Worm (Caenorhabditis elegans) whole organism, L1 larva: Measurements from ENCODE around the gene gldc-1.
"Not testable (repeated sequence)": the region's sequence is repeated elsewhere in the genome, so short reads cannot be mapped to it uniquely, and the experiment has no call there.

ENCODE experiments used
- C04F5.9 ChIP-seq: sonication (generic microtip); optimal IDR thresholded peaks from 2 replicates; lab custom pipeline; 2016; ENCODE audit warnings: missing genetic modification characterization, missing compliant biosample characterization
- F16B12.6 ChIP-seq: fragments of 150-350 bp; optimal IDR thresholded peaks from 2 replicates; lab custom pipeline; 2014; ENCODE audit warnings: missing biosample characterization, missing genetic modification characterization
- aha-1 ChIP-seq: fragments of 150-350 bp; optimal IDR thresholded peaks from 2 replicates; lab custom pipeline; 2014; ENCODE audit warnings: missing biosample characterization, missing genetic modification characterization
- alr-1 ChIP-seq: fragments of 200-800 bp; sonication (Bioruptor generic); optimal IDR thresholded peaks from 2 replicates; lab custom pipeline; 2018; ENCODE audit warnings: borderline replicate concordance, mild to moderate bottlenecking, missing genetic modification characterization, missing compliant biosample characterization
- ceh-88 ChIP-seq: fragments of 200-800 bp; sonication (Bioruptor generic); IDR thresholded peaks from 2 replicates; pipeline ENCODE4 v1.3.6; 2022; ENCODE audit warnings: missing genetic modification characterization, missing compliant biosample characterization
- dsc-1 ChIP-seq: sonication (generic microtip); optimal IDR thresholded peaks from 2 replicates; lab custom pipeline; 2016; ENCODE audit warnings: mild to moderate bottlenecking, missing genetic modification characterization, missing compliant biosample characterization
- efl-1 ChIP-seq, 4 experiments: fragments of 150-350 bp; optimal IDR thresholded peaks in 3 of 4; peaks in 1 of 4; 1 replicate in 1 of 4; 2 replicates in 3 of 4; lab custom pipeline; 2014; ENCODE audit warnings: missing biosample characterization in 2 of 4, missing genetic modification characterization in 2 of 4, missing genetic modification reagents in 2 of 4
- efl-3 ChIP-seq: fragments of 200-800 bp; sonication (Bioruptor generic); optimal IDR thresholded peaks from 2 replicates; lab custom pipeline; 2018; ENCODE audit warnings: mild to moderate bottlenecking, missing genetic modification characterization, missing compliant biosample characterization
- egl-27 ChIP-seq, 2 experiments: fragments of 150-350 bp in 1 of 2; sonication (generic microtip); optimal IDR thresholded peaks; 3 replicates each; lab custom pipeline; 2017 to 2018; ENCODE audit warnings: missing biosample characterization in 2 of 2, missing genetic modification characterization in 2 of 2, missing genetic modification reagents in 2 of 2
- elt-2 ChIP-seq: sonication (generic microtip); optimal IDR thresholded peaks from 2 replicates; lab custom pipeline; 2016; ENCODE audit warnings: missing genetic modification characterization, mild to moderate bottlenecking, inconsistent platforms, missing compliant biosample characterization, missing genetic modification reagents
- elt-3 ChIP-seq, 6 experiments: fragments of 150-350 bp in 1 of 6; sonication (generic microtip); optimal IDR thresholded peaks; 2 replicates each; lab custom pipeline; 2017 to 2018; ENCODE audit warnings: missing biosample characterization in 6 of 6, missing genetic modification characterization in 6 of 6, inconsistent platforms in 1 of 6
- ets-5 ChIP-seq: fragments of 200-800 bp; sonication (Bioruptor generic); IDR thresholded peaks from 2 replicates; pipeline ENCODE4 v1.3.6; 2022; ENCODE audit warnings: missing genetic modification characterization, missing compliant biosample characterization
- fkh-10 ChIP-seq: sonication (generic microtip); optimal IDR thresholded peaks from 2 replicates; lab custom pipeline; 2017; ENCODE audit warnings: missing biosample characterization, missing genetic modification reagents, missing genetic modification characterization
- fos-1 ChIP-seq: fragments of 150-350 bp; optimal IDR thresholded peaks from 2 replicates; lab custom pipeline; 2014; ENCODE audit warnings: missing biosample characterization, missing genetic modification characterization
- grh-1 ChIP-seq: fragments of 200-800 bp; sonication (Bioruptor generic); IDR thresholded peaks from 2 replicates; pipeline ENCODE4 v1.3.6; 2022; ENCODE audit warnings: missing genetic modification reagents, missing genetic modification characterization, missing compliant biosample characterization
- irx-1 ChIP-seq: sonication (generic microtip); optimal IDR thresholded peaks from 2 replicates; lab custom pipeline; 2016; ENCODE audit warnings: missing genetic modification characterization, missing compliant biosample characterization
- jun-1 ChIP-seq: fragments of 150-350 bp; optimal IDR thresholded peaks from 2 replicates; lab custom pipeline; 2014; ENCODE audit warnings: missing biosample characterization, missing genetic modification reagents, missing genetic modification characterization
- lin-13 ChIP-seq: fragments of 150-350 bp; optimal IDR thresholded peaks from 2 replicates; lab custom pipeline; 2014; ENCODE audit warnings: missing biosample characterization, missing genetic modification reagents, missing genetic modification characterization
- lin-35 ChIP-seq, 2 experiments: fragments of 150-350 bp; optimal IDR thresholded peaks; 2 replicates each; lab custom pipeline; 2014; ENCODE audit warnings: missing biosample characterization in 2 of 2, missing genetic modification characterization in 2 of 2, missing genetic modification reagents in 2 of 2
- lsy-2 ChIP-seq, 2 experiments: fragments of 150-350 bp; optimal IDR thresholded peaks; 2 replicates each; lab custom pipeline; 2014; ENCODE audit warnings: missing biosample characterization in 2 of 2, missing genetic modification characterization in 2 of 2
- nhr-11 ChIP-seq: fragments of 150-350 bp; optimal IDR thresholded peaks from 2 replicates; lab custom pipeline; 2014; ENCODE audit warnings: missing biosample characterization, missing genetic modification characterization
- nhr-28 ChIP-seq: fragments of 150-350 bp; optimal IDR thresholded peaks from 2 replicates; lab custom pipeline; 2014; ENCODE audit warnings: missing biosample characterization, missing genetic modification characterization
- nhr-71 ChIP-seq: sonication (generic microtip); optimal IDR thresholded peaks from 2 replicates; lab custom pipeline; 2016; ENCODE audit warnings: mild to moderate bottlenecking, missing genetic modification characterization, moderate library complexity, missing compliant biosample characterization
- nhr-76 ChIP-seq: sonication (generic microtip); optimal IDR thresholded peaks from 2 replicates; lab custom pipeline; 2017; ENCODE audit warnings: missing biosample characterization, missing genetic modification characterization
- nhr-77 ChIP-seq: fragments of 150-350 bp; optimal IDR thresholded peaks from 2 replicates; lab custom pipeline; 2014; ENCODE audit warnings: missing biosample characterization, missing genetic modification characterization
- nhr-84 ChIP-seq: sonication (generic microtip); optimal IDR thresholded peaks from 2 replicates; lab custom pipeline; 2017; ENCODE audit warnings: missing biosample characterization, missing genetic modification characterization
- nhr-90 ChIP-seq: sonication (generic microtip); optimal IDR thresholded peaks from 2 replicates; lab custom pipeline; 2016; ENCODE audit warnings: mild to moderate bottlenecking, missing genetic modification characterization, missing compliant biosample characterization; ENCODE audit not compliant: poor library complexity
- pag-3 ChIP-seq: sonication (generic microtip); optimal IDR thresholded peaks from 2 replicates; lab custom pipeline; 2017; ENCODE audit warnings: missing genetic modification characterization, mild to moderate bottlenecking, missing compliant biosample characterization, antibody characterized with exemption, borderline replicate concordance; ENCODE audit not compliant: insufficient read depth
- skn-1 ChIP-seq: fragments of 150-350 bp; optimal IDR thresholded peaks from 2 replicates; lab custom pipeline; 2014; ENCODE audit warnings: missing biosample characterization, missing genetic modification characterization
- tlp-1 ChIP-seq: fragments of 150-350 bp; optimal IDR thresholded peaks from 2 replicates; lab custom pipeline; 2014; ENCODE audit warnings: missing biosample characterization, missing genetic modification characterization
- unc-86 ChIP-seq: sonication (generic microtip); optimal IDR thresholded peaks from 2 replicates; lab custom pipeline; 2016; ENCODE audit warnings: missing genetic modification characterization, missing compliant biosample characterization
- zag-1 ChIP-seq: fragments of 150-350 bp; optimal IDR thresholded peaks from 2 replicates; lab custom pipeline; 2014; ENCODE audit warnings: missing biosample characterization, missing genetic modification characterization
- ztf-4 ChIP-seq: fragments of 150-350 bp; optimal IDR thresholded peaks from 2 replicates; lab custom pipeline; 2014; ENCODE audit warnings: missing biosample characterization, missing genetic modification characterization

Gene gldc-1

ce11 chrII:6050120-6050519, at the start of gene gldc-1:
gldc-1 (plus strand) TSS chrII:6050420.
- TF ChIP-seq nhr-90 (no peak), efl-1 (optimal IDR thresholded peaks at IDR 0.05; lab: Kevin White, UChicago) (no peak), efl-1 (GFP tag; optimal IDR thresholded peaks at IDR 0.05 in 1 of 2; lab: Kevin White, UChicago) (peak in 1 of 2 experiments; percentile 37), egl-27 (tag; optimal IDR thresholded peaks at IDR 0.05; lab: Kevin White, UChicago) (no peak), elt-3 (tag; optimal IDR thresholded peaks at IDR 0.05; lab: Kevin White, UChicago) (peak in 1 of 6 experiments; percentile 24)

- peak; percentile 50 for TF ChIP-seq nhr-71 (tag; lab: Kevin White, UChicago)
- TF ChIP-seq fkh-10 (GFP tag; lab: Kevin White, UChicago): no peak
Observed at ce11 chrII:6001004-6001403, 49.2 kb upstream of the gldc-1 start.

ce11 chrII:6008887-6009286, 41.3 kb upstream of the gldc-1 start, which contains the start of gene ZK84.4:
ZK84.4 (minus strand) TSS chrII:6008987.
- not testable (repeated sequence) for TF ChIP-seq lsy-2 (tag; optimal IDR thresholded peaks at IDR 0.05; lab: Kevin White, UChicago); alr-1 (tag; lab: Kevin White, UChicago); lin-35 (GFP tag; optimal IDR thresholded peaks at IDR 0.05; lab: Kevin White, UChicago)
- TF ChIP-seq, all 84 proteins: peak for 0; not testable (repeated sequence) for 84

- TF ChIP-seq nhr-76 (no peak), nhr-77 (tag; lab: Kevin White, UChicago) (no peak), grh-1 (GFP tag; lab: Robert Waterston, UW) (no peak), nhr-71 (tag; lab: Kevin White, UChicago) (no peak), ztf-4 (no peak), C04F5.9 (tag; lab: Kevin White, UChicago) (no peak), tlp-1 (tag; lab: Kevin White, UChicago) (no peak)
Observed at ce11 chrII:6010544-6010943, 39.7 kb upstream of the gldc-1 start, which contains the start of gene ins-20. ins-20 (plus strand) TSS chrII:6010844.

- not testable (repeated sequence) for TF ChIP-seq grh-1 (GFP tag; lab: Robert Waterston, UW); pag-3 (tag; lab: Kevin White, UChicago); aha-1 (tag; lab: Kevin White, UChicago)
Observed at ce11 chrII:6014057-6014456, 36.2 kb upstream of the gldc-1 start, which contains the start of gene ZK84.2. ZK84.2 (plus strand) TSS chrII:6014357.

- TF ChIP-seq nhr-28 (tag; lab: Kevin White, UChicago) (no peak), irx-1 (tag; lab: Kevin White, UChicago) (no peak), nhr-84 (no peak), elt-2 (tag; lab: Kevin White, UChicago) (no peak), unc-86 (no peak), dsc-1 (tag; lab: Kevin White, UChicago) (no peak)
Observed at ce11 chrII:6016410-6016809, 33.8 kb upstream of the gldc-1 start, which contains the start of gene ZK84.5. ZK84.5 (minus strand) TSS chrII:6016510.

ce11 chrII:6020353-6020752, 29.9 kb upstream of the gldc-1 start, which contains the start of gene ZK84.1:
ZK84.1 (plus strand) TSS chrII:6020653.
- no peak for TF ChIP-seq ets-5 (GFP tag; lab: Robert Waterston, UW)
- TF ChIP-seq zag-1: no peak
- no peak for TF ChIP-seq F16B12.6 (tag; lab: Kevin White, UChicago)
- TF ChIP-seq lin-13: no peak
- no peak for TF ChIP-seq skn-1 (tag; lab: Kevin White, UChicago)
- TF ChIP-seq ceh-88: no peak
- no peak for TF ChIP-seq nhr-71 (tag; lab: Kevin White, UChicago)
- no peak for TF ChIP-seq C04F5.9 (tag; lab: Kevin White, UChicago)
- no peak for TF ChIP-seq nhr-11
- no peak for TF ChIP-seq nhr-28 (tag; lab: Kevin White, UChicago)
- no peak for TF ChIP-seq jun-1 (tag; lab: Kevin White, UChicago)
- TF ChIP-seq fos-1 (tag; lab: Kevin White, UChicago): no peak
- TF ChIP-seq efl-3 (GFP tag; lab: Kevin White, UChicago): no peak
- no peak for TF ChIP-seq nhr-76
- no peak for TF ChIP-seq dsc-1 (tag; lab: Kevin White, UChicago)
- TF ChIP-seq, all 84 proteins: peak for 0
